Worm (Caenorhabditis elegans) whole organism, late embryonic: ENCODE measurements around the gene nep-21.

Source experiments
- ahr-1 ChIP-seq: sonication (generic microtip); optimal IDR thresholded peaks from 2 replicates; lab custom pipeline; 2016; ENCODE audit warnings: missing genetic modification characterization, missing compliant biosample characterization
- hlh-6 ChIP-seq: sonication (generic microtip); optimal IDR thresholded peaks from 2 replicates; lab custom pipeline; 2016; ENCODE audit warnings: missing genotype, missing genetic modification characterization, missing compliant biosample characterization
- pqm-1 ChIP-seq: sonication (generic microtip); optimal IDR thresholded peaks from 2 replicates; lab custom pipeline; 2016; ENCODE audit warnings: missing genetic modification characterization, missing compliant biosample characterization
- tbx-2 ChIP-seq: sonication (generic microtip); optimal IDR thresholded peaks from 2 replicates; lab custom pipeline; 2016; ENCODE audit warnings: missing genetic modification characterization, missing compliant biosample characterization

DNA sequence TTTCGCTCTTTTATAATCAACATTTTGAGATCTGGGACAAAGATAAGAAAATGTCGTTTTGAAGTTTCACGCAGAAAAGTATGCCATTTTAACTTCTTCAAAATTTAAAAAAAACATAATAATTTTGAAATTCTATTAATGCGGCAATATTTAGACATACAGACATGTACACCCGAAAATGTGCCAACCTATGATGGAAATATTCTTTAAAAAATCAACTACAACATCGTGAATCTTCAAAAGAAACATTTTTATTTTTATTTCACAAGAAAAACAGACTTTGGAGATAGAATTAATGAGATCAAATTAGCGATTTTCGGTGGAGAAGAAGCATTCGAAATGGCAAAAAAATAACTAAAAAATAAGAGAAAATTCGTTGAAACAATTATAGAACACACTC lies 11.2 kb downstream of the nep-21 start, which contains the start of gene T16A9.5:
- TF ChIP-seq pqm-1 (tag; lab: Kevin White, UChicago) (no peak), tbx-2 (no peak), hlh-6 (tag; lab: Kevin White, UChicago) (no peak), ahr-1 (tag; lab: Kevin White, UChicago) (no peak)
